Worm (Caenorhabditis elegans) whole organism, L3 larva: ENCODE data around the gene fbxa-26.
"Not testable (repeated sequence)": the region's sequence is repeated elsewhere in the genome, so short reads cannot be mapped to it uniquely, and the experiment has no call there.

ENCODE experiments used
- daf-12 ChIP-seq: fragments of 150-350 bp; optimal IDR thresholded peaks from 2 replicates; lab custom pipeline; 2014; ENCODE audit warnings: missing biosample characterization, missing genetic modification reagents, missing genetic modification characterization
- egl-27 ChIP-seq: sonication (generic microtip); optimal IDR thresholded peaks from 4 replicates; lab custom pipeline; 2017; ENCODE audit warnings: missing biosample characterization, missing genetic modification reagents, missing genetic modification characterization
- nhr-11 ChIP-seq: fragments of 150-350 bp; optimal IDR thresholded peaks from 2 replicates; lab custom pipeline; 2014; ENCODE audit warnings: missing biosample characterization, missing genetic modification characterization
- pha-4 ChIP-seq: fragments of 150-350 bp; optimal IDR thresholded peaks from 2 replicates; lab custom pipeline; 2014; ENCODE audit warnings: missing biosample characterization, missing genetic modification reagents, missing genetic modification characterization
- unc-62 ChIP-seq: fragments of 150-350 bp; sonication (generic microtip); optimal IDR thresholded peaks from 4 replicates; lab custom pipeline; 2014; ENCODE audit warnings: missing biosample characterization, missing genetic modification reagents, missing genetic modification characterization

DNA sequence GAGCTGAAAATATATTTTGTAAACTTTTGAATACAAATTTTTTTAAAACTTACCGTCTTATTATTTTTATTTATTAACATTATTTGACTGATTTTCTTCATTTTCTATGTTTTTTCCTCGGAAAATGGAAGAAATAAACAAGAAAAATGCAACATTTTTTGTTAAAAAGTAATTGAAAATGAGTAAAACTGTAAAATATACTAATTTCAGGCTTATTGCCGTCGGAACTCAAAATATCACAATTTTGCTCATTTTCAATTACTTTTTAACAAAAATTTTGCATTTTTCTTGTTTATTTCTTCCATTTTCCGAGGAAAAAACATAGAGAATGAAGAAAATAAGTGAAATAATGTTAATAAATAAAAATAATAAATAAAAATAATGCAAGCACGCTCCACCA lies 33.2 kb upstream of the fbxa-26 start, which contains the start of gene Y82E9BR.10:
- not testable (repeated sequence) for TF ChIP-seq nhr-11 (tag; lab: Kevin White, UChicago); egl-27 (tag; lab: Kevin White, UChicago); unc-62; pha-4 (tag; lab: Kevin White, UChicago); daf-12 (tag; lab: Kevin White, UChicago)
